Worm (Caenorhabditis elegans) whole organism, young adult: ENCODE measurements around the gene E04F6.4.

ENCODE experiments used
- F55B11.4 ChIP-seq: sonication (generic microtip); optimal IDR thresholded peaks from 2 replicates; lab custom pipeline; 2016; ENCODE audit warnings: missing compliant biosample characterization, missing genetic modification characterization, borderline replicate concordance; ENCODE audit not compliant: insufficient read depth
- atf-7 ChIP-seq: sonication (generic microtip); optimal IDR thresholded peaks from 2 replicates; lab custom pipeline; 2017; ENCODE audit warnings: mild to moderate bottlenecking, missing genetic modification characterization, missing compliant biosample characterization
- ceh-100 ChIP-seq: fragments of 200-800 bp; sonication (Bioruptor generic); IDR thresholded peaks from 2 replicates; pipeline ENCODE4 v1.3.6; 2022; ENCODE audit warnings: missing genetic modification reagents, missing genetic modification characterization, missing compliant biosample characterization
- dox-1 ChIP-seq: fragments of 200-800 bp; sonication (Bioruptor generic); IDR thresholded peaks from 2 replicates; pipeline ENCODE4 v1.3.6; 2022; ENCODE audit warnings: missing genetic modification reagents, missing genetic modification characterization, missing compliant biosample characterization
- mel-28 ChIP-seq: sonication (generic microtip); optimal IDR thresholded peaks from 2 replicates; lab custom pipeline; 2016; ENCODE audit warnings: borderline replicate concordance, mild to moderate bottlenecking, missing genetic modification characterization, missing compliant biosample characterization
- nhr-120 ChIP-seq: fragments of 200-800 bp; sonication (Bioruptor generic); IDR thresholded peaks from 2 replicates; pipeline ENCODE4 v1.3.6; 2022; ENCODE audit warnings: missing genetic modification characterization, missing compliant biosample characterization
- pha-4 ChIP-seq: fragments of 150-350 bp; sonication (generic microtip); optimal IDR thresholded peaks from 2 replicates; lab custom pipeline; 2014; ENCODE audit warnings: missing biosample characterization, missing genetic modification reagents, missing genetic modification characterization
- snpc-1.1 ChIP-seq: sonication (generic microtip); optimal IDR thresholded peaks from 2 replicates; lab custom pipeline; 2017; ENCODE audit warnings: missing genetic modification characterization, mild to moderate bottlenecking, missing compliant biosample characterization, antibody characterized with exemption, moderate library complexity, missing genotype, missing genetic modification reagents; ENCODE audit not compliant: insufficient read depth
- snpc-3.4 ChIP-seq: sonication (generic microtip); optimal IDR thresholded peaks from 2 replicates; lab custom pipeline; 2017; ENCODE audit warnings: missing genetic modification characterization, mild to moderate bottlenecking, missing compliant biosample characterization, antibody characterized with exemption, moderate library complexity, missing genotype, missing genetic modification reagents
- somi-1 ChIP-seq: fragments of 200-800 bp; sonication (Bioruptor generic); optimal IDR thresholded peaks from 2 replicates; lab custom pipeline; 2018; ENCODE audit warnings: mild to moderate bottlenecking, missing genetic modification characterization, missing compliant biosample characterization
- ztf-26 ChIP-seq: sonication (generic microtip); optimal IDR thresholded peaks from 2 replicates; lab custom pipeline; 2017; ENCODE audit warnings: missing genetic modification characterization, missing compliant biosample characterization
- ztf-28 ChIP-seq: fragments of 200-800 bp; sonication (Bioruptor generic); IDR thresholded peaks from 2 replicates; pipeline ENCODE4 v1.3.6; 2022; ENCODE audit warnings: missing genetic modification reagents, missing genetic modification characterization, missing compliant biosample characterization

ce11 chrII:7212059-7212458, 22.8 kb downstream of the E04F6.4 start, which contains the start of gene E04F6.9:
- TF ChIP-seq snpc-1.1 (tag; lab: Kevin White, UChicago) (no peak), atf-7 (tag; lab: Kevin White, UChicago) (no peak), dox-1 (GFP tag; lab: Robert Waterston, UW) (no peak), pha-4 (tag; lab: Kevin White, UChicago) (no peak), F55B11.4 (no peak), ceh-100 (no peak), nhr-120 (GFP tag; lab: Robert Waterston, UW) (no peak), ztf-28 (GFP tag; lab: Robert Waterston, UW) (no peak), mel-28 (tag; lab: Kevin White, UChicago) (no peak), snpc-3.4 (tag; lab: Kevin White, UChicago) (no peak), ztf-26 (no peak), somi-1 (GFP tag; lab: Kevin White, UChicago) (no peak)
